Worm (Caenorhabditis elegans): ENCODE data around the gene Y40B10B.1.

Y40B10B.1 gene

ce11 chrV:1968809-1969208, 7.5 kb upstream of the Y40B10B.1 start:
- TF ChIP-seq blmp-1 (tag; optimal IDR thresholded peaks at IDR 0.05), result peak; percentile 51
- TF ChIP-seq jun-1 (tag; optimal IDR thresholded peaks at IDR 0.05), result no peak

- no peak for TF ChIP-seq lin-15B (tag; optimal IDR thresholded peaks at IDR 0.05)
- TF ChIP-seq fos-1 (tag; optimal IDR thresholded peaks at IDR 0.05), result no peak
- TF ChIP-seq ceh-88 (GFP tag; IDR thresholded peaks at IDR 0.05), result no peak
- no peak for TF ChIP-seq mdl-1 (tag; optimal IDR thresholded peaks at IDR 0.05)
- TF ChIP-seq fkh-10 (GFP tag; optimal IDR thresholded peaks at IDR 0.05), result no peak
- TF ChIP-seq grh-1 (GFP tag; IDR thresholded peaks at IDR 0.05), result no peak
- TF ChIP-seq zip-4 (GFP tag; optimal IDR thresholded peaks at IDR 0.05), result no peak
- no peak for TF ChIP-seq elt-3 (tag; optimal IDR thresholded peaks at IDR 0.05)
- no peak for TF ChIP-seq lir-3 (tag; optimal IDR thresholded peaks at IDR 0.05; ENCODE audit: poor library complexity)
- no peak for TF ChIP-seq lin-14 (GFP tag; optimal IDR thresholded peaks at IDR 0.05)
- TF ChIP-seq jun-1 (tag; optimal IDR thresholded peaks at IDR 0.05), result no peak
- no peak for TF ChIP-seq ets-5 (GFP tag; IDR thresholded peaks at IDR 0.05)
- TF ChIP-seq ces-1 (GFP tag; optimal IDR thresholded peaks at IDR 0.05), result no peak
- no peak for TF ChIP-seq F16B12.6 (tag; optimal IDR thresholded peaks at IDR 0.05)
- no peak for TF ChIP-seq unc-130 (tag; optimal IDR thresholded peaks at IDR 0.05)
- no peak for TF ChIP-seq efl-1 (optimal IDR thresholded peaks at IDR 0.05)
- TF ChIP-seq efl-1 (GFP tag; optimal IDR thresholded peaks at IDR 0.05 in 1 of 2), result no peak
- no peak for TF ChIP-seq aly-2 (tag; optimal IDR thresholded peaks at IDR 0.05)
- TF ChIP-seq vab-15 (tag; optimal IDR thresholded peaks at IDR 0.05), result no peak
- TF ChIP-seq nhr-76 (tag; optimal IDR thresholded peaks at IDR 0.05), result no peak
- TF ChIP-seq mep-1 (tag; optimal IDR thresholded peaks at IDR 0.05), result no peak
These were observed 5.6 kb upstream of the Y40B10B.1 start for ce11 chrV:1966962-1967361.

- TF ChIP-seq fkh-8 (tag; optimal IDR thresholded peaks at IDR 0.05), result no peak
- no peak for TF ChIP-seq elt-2 (tag; optimal IDR thresholded peaks at IDR 0.05)
- no peak for TF ChIP-seq blmp-1 (tag; optimal IDR thresholded peaks at IDR 0.05)
- no peak for TF ChIP-seq nhr-90 (tag; optimal IDR thresholded peaks at IDR 0.05; ENCODE audit: poor library complexity)
- no peak for TF ChIP-seq unc-98 (GFP tag; IDR thresholded peaks at IDR 0.05)
- no peak for TF ChIP-seq pqm-1 (tag; optimal IDR thresholded peaks at IDR 0.05)
- no peak for TF ChIP-seq sup-37 (GFP tag; optimal IDR thresholded peaks at IDR 0.05)
- TF ChIP-seq ets-5 (GFP tag; IDR thresholded peaks at IDR 0.05), result no peak
- TF ChIP-seq hlh-17 (GFP tag; optimal IDR thresholded peaks at IDR 0.05; ENCODE audit: borderline replicate concordance), result no peak
- no peak for TF ChIP-seq nhr-76 (tag; optimal IDR thresholded peaks at IDR 0.05)
- no peak for TF ChIP-seq xbp-1 (tag; optimal IDR thresholded peaks at IDR 0.05)
- no peak for TF ChIP-seq mep-1 (tag; optimal IDR thresholded peaks at IDR 0.05)
- no peak for TF ChIP-seq ceh-82 (tag; optimal IDR thresholded peaks at IDR 0.05)
- TF ChIP-seq nhr-237 (tag; optimal IDR thresholded peaks at IDR 0.05), result no peak
- TF ChIP-seq C16A3.4 (tag; optimal IDR thresholded peaks at IDR 0.05), result no peak
- TF ChIP-seq pax-3 (tag; optimal IDR thresholded peaks at IDR 0.05), result no peak
- no peak for TF ChIP-seq nhr-28 (tag; optimal IDR thresholded peaks at IDR 0.05)
These were observed 3.5 kb upstream of the Y40B10B.1 start, which contains the start of gene srj-15 for ce11 chrV:1964806-1965205. Gene srj-15 (minus strand): TSS chrV:1964906.

- TF ChIP-seq zip-4 (GFP tag; optimal IDR thresholded peaks at IDR 0.05) (no peak), nhr-76 (tag; optimal IDR thresholded peaks at IDR 0.05) (no peak), pqm-1 (tag; optimal IDR thresholded peaks at IDR 0.05) (no peak), fos-1 (tag; optimal IDR thresholded peaks at IDR 0.05) (no peak), C04F5.9 (tag; optimal IDR thresholded peaks at IDR 0.05) (no peak), mef-2 (tag; optimal IDR thresholded peaks at IDR 0.05) (no peak), efl-3 (GFP tag; optimal IDR thresholded peaks at IDR 0.05) (no peak), lin-15B (tag; optimal IDR thresholded peaks at IDR 0.05) (no peak), nhr-85 (tag) (no peak), lin-39 (tag; optimal IDR thresholded peaks at IDR 0.05) (no peak), sox-4 (tag; optimal IDR thresholded peaks at IDR 0.05) (no peak), sup-37 (GFP tag; optimal IDR thresholded peaks at IDR 0.05) (no peak), ztf-11 (tag; optimal IDR thresholded peaks at IDR 0.05) (no peak), ama-1 (optimal IDR thresholded peaks at IDR 0.05) (no peak), lsy-2 (tag; optimal IDR thresholded peaks at IDR 0.05) (no peak), nhr-11 (tag; optimal IDR thresholded peaks at IDR 0.05) (no peak), rnt-1 (tag; optimal IDR thresholded peaks at IDR 0.05) (no peak), sptf-1 (tag; optimal IDR thresholded peaks at IDR 0.05) (no peak)
These were observed 4.2 kb downstream of the Y40B10B.1 start, which contains the start of gene fipr-25 for ce11 chrV:1957110-1957509. Gene fipr-25 (plus strand): TSS chrV:1957410.
